Fruit fly (Drosophila melanogaster): ENCODE measurements around the gene holn1.
A peak's percentile ranks its signal among the peaks of the same experiment; 100 is the strongest.

holn1 gene

DNA sequence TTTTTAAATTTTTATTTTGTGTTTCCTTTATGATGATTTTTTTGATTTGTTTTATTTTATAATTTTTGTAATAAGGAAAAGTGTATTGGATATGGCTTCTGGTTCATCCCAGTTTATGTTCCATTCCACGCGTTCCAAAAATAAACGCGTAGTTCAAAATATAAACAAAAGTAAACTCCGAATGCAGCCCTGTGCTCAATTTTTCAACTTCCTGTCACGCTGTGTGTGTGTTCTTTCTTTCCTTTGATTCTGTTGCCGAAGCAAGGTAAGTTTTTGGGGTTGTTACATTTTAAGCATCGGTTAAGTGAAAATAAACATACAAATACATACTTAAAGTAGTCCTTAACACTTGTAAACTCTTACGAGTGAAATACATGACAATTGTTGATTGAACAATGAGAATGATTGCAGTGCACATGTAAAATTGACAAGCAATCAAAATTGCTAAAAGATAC, 27.6 kb upstream of the holn1 start, which contains the start of the genes Ip259 and RpS27A (continued):
- TF ChIP-seq Smox (GFP tag; optimal IDR thresholded peaks at IDR 0.05), result no peak
- TF ChIP-seq Ets96B (tag; optimal IDR thresholded peaks at IDR 0.05), result peak; percentile 37
- TF ChIP-seq eg (GFP tag; IDR thresholded peaks at IDR 0.05), result no peak
- peak; percentile 39 for TF ChIP-seq dac (GFP tag; optimal IDR thresholded peaks at IDR 0.05)
- peak; percentile 21 for TF ChIP-seq Eip93F (GFP tag; optimal IDR thresholded peaks at IDR 0.05)
- TF ChIP-seq vri (GFP tag; optimal IDR thresholded peaks at IDR 0.05), result no peak

DNA sequence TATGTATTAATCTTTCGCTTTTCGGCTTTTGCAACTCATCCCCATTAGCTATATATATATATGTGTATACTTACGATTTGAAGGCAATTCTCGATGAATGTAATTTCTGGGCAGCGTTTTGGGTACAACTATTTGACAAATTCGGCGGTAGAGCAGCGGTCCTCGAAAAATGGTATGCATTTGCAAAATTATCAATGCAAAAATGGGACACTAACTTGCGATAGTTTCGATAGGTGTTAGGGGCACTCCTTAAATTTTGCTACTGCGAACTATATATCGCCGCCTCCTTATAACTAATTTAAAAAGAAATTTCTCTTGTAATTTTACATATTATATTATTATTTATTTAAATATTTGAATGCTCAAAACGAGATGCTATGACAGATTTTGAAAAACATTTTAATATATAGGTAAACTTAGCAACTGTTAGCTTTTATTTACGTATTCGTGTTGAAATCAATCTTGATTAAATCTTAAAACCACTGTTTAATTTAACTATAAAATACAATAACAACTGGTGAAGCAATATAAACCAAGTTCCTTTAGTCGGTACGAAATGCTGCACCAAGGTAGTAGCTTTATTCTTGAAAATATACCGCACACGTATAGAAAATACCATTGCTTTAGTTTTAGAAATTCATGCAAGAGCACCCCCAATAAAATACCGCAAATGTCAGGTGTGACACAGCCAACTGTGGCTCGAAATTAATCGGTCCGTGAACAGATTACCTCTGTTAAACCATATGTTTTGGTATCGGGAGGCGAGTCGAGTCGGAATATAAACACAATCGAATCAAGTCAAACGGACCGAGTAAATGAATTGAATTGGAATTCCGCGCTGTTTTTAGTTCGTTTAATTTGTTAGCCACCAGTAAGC, 22.3 kb upstream of the holn1 start, which contains the start of the genes CG5355 and Klp31E:
Gene CG5355 (minus strand): TSS at position 213 of the 877 bp plus-strand sequence.
Gene Klp31E (plus strand): TSS at position 767 of the 877 bp plus-strand sequence.
- TF ChIP-seq lz (GFP tag; optimal IDR thresholded peaks at IDR 0.05) (peak; percentile 59), CG11902 (GFP tag; optimal IDR thresholded peaks at IDR 0.05) (no peak), CG8319 (GFP tag; optimal IDR thresholded peaks at IDR 0.05) (no peak), CG11762 (GFP tag; optimal IDR thresholded peaks at IDR 0.05; ENCODE audit: insufficient read depth) (no peak), CG15336 (GFP tag; IDR thresholded peaks at IDR 0.05) (no peak), acj6 (GFP tag; optimal IDR thresholded peaks at IDR 0.05) (peak; percentile 50), Hr39 (GFP tag; optimal IDR thresholded peaks at IDR 0.05) (peak; percentile 59), net (GFP tag; optimal IDR thresholded peaks at IDR 0.05) (no peak), CG6808 (GFP tag; optimal IDR thresholded peaks at IDR 0.05) (no peak), svp (GFP tag) (no peak), fkh (GFP tag; optimal IDR thresholded peaks at IDR 0.05) (no peak), CG34406 (GFP tag; optimal IDR thresholded peaks at IDR 0.05) (no peak), Lpt (GFP tag; optimal IDR thresholded peaks at IDR 0.05) (no peak), fd59A (GFP tag; optimal IDR thresholded peaks at IDR 0.05) (no peak), CG8632 (GFP tag; optimal IDR thresholded peaks at IDR 0.05) (no peak), CG7368 (GFP tag; optimal IDR thresholded peaks at IDR 0.05) (no peak), topi (GFP tag; optimal IDR thresholded peaks at IDR 0.05) (no peak), Sox15 (GFP tag; optimal IDR thresholded peaks at IDR 0.05) (peak; percentile 65), Hr4 (GFP tag; optimal IDR thresholded peaks at IDR 0.05) (no peak), spab (GFP tag; optimal IDR thresholded peaks at IDR 0.05) (no peak), ss (GFP tag; optimal IDR thresholded peaks at IDR 0.05) (no peak), CG32006 (GFP tag; optimal IDR thresholded peaks at IDR 0.05) (no peak), CG10669 (GFP tag; optimal IDR thresholded peaks at IDR 0.05) (no peak), vri (GFP tag; optimal IDR thresholded peaks at IDR 0.05) (no peak), CG4318 (GFP tag; optimal IDR thresholded peaks at IDR 0.05) (no peak), CG6854 (GFP tag; optimal IDR thresholded peaks at IDR 0.05) (peak; percentile 16), fd85E (GFP tag; optimal IDR thresholded peaks at IDR 0.05) (no peak), dsx (GFP tag; optimal IDR thresholded peaks at IDR 0.05; ENCODE audit: poor library complexity, severe bottlenecking) (no peak), salr (GFP tag; optimal IDR thresholded peaks at IDR 0.05) (no peak), Met (GFP tag; optimal IDR thresholded peaks at IDR 0.05) (no peak), CG8119 (GFP tag; IDR thresholded peaks at IDR 0.05) (no peak), CG3032 (tag; optimal IDR thresholded peaks at IDR 0.05) (peak; percentile 79), Hr38 (GFP tag; optimal IDR thresholded peaks at IDR 0.05) (no peak), Ets96B (tag; optimal IDR thresholded peaks at IDR 0.05) (peak; percentile 46), CG3919 (GFP tag; optimal IDR thresholded peaks at IDR 0.05) (no peak), eg (GFP tag; IDR thresholded peaks at IDR 0.05) (no peak), Eip75B (GFP tag; optimal IDR thresholded peaks at IDR 0.05) (no peak), pdm3 (GFP tag; optimal IDR thresholded peaks at IDR 0.05) (no peak), CG11294 (GFP tag; IDR thresholded peaks at IDR 0.05) (no peak), Gug (GFP tag; IDR thresholded peaks at IDR 0.05) (0 out of 2 replicates have a peak, but pooled peaks have one; percentile 41), CG10631 (GFP tag; optimal IDR thresholded peaks at IDR 0.05) (peak; percentile 78), cyc (GFP tag; optimal IDR thresholded peaks at IDR 0.05) (peak; percentile 47), dac (GFP tag; optimal IDR thresholded peaks at IDR 0.05) (no peak), CG1621 (tag; optimal IDR thresholded peaks at IDR 0.05) (no peak), Smox (GFP tag; optimal IDR thresholded peaks at IDR 0.05) (no peak), Sox14 (GFP tag; optimal IDR thresholded peaks at IDR 0.05) (no peak), CG6163 (GFP tag; IDR thresholded peaks at IDR 0.05) (no peak)
